Worm (Caenorhabditis elegans) whole organism, early embryonic: Measurements from ENCODE around the gene cdf-1.

Source experiments
- B0310.2 ChIP-seq: sonication (generic microtip); optimal IDR thresholded peaks from 2 replicates; lab custom pipeline; 2016; ENCODE audit warnings: mild to moderate bottlenecking, missing genetic modification characterization, missing compliant biosample characterization
- F13C5.2 ChIP-seq: sonication (generic microtip); optimal IDR thresholded peaks from 2 replicates; lab custom pipeline; 2017; ENCODE audit warnings: mild to moderate bottlenecking, missing genetic modification characterization, inconsistent platforms, missing compliant biosample characterization
- aly-1 ChIP-seq: sonication (generic microtip); optimal IDR thresholded peaks from 2 replicates; lab custom pipeline; 2016; ENCODE audit warnings: missing genetic modification characterization, missing compliant biosample characterization
- ama-1 ChIP-seq: fragments of 150-350 bp; optimal IDR thresholded peaks from 2 replicates; lab custom pipeline; 2014
- ceh-13 ChIP-seq: fragments of 200-800 bp; sonication (Bioruptor generic); optimal IDR thresholded peaks from 2 replicates; lab custom pipeline; 2018; ENCODE audit warnings: mild to moderate bottlenecking, missing genetic modification characterization, missing compliant biosample characterization
- ceh-36 ChIP-seq: sonication (generic microtip); optimal IDR thresholded peaks from 2 replicates; lab custom pipeline; 2016; ENCODE audit warnings: missing genetic modification characterization, inconsistent platforms, missing compliant biosample characterization
- ets-7 ChIP-seq: sonication (generic microtip); optimal IDR thresholded peaks from 2 replicates; lab custom pipeline; 2016; ENCODE audit warnings: missing genotype, missing genetic modification characterization, missing compliant biosample characterization
- flt-1 ChIP-seq: fragments of 200-800 bp; sonication (Bioruptor generic); IDR thresholded peaks from 2 replicates; pipeline ENCODE4 v1.3.6; 2022; ENCODE audit warnings: missing genetic modification characterization, missing compliant biosample characterization
- hmbx-1 ChIP-seq: sonication (generic microtip); optimal IDR thresholded peaks from 2 replicates; lab custom pipeline; 2016; ENCODE audit warnings: mild to moderate bottlenecking, missing genetic modification characterization, missing compliant biosample characterization
- hmg-4 ChIP-seq: fragments of 200-800 bp; sonication (Bioruptor generic); optimal IDR thresholded peaks from 2 replicates; lab custom pipeline; 2018; ENCODE audit warnings: mild to moderate bottlenecking, missing genetic modification characterization, missing compliant biosample characterization
- hnd-1 ChIP-seq: sonication (generic microtip); optimal IDR thresholded peaks from 2 replicates; lab custom pipeline; 2016; ENCODE audit warnings: missing genetic modification characterization, missing compliant biosample characterization
- pes-1 ChIP-seq: fragments of 200-800 bp; sonication (Bioruptor generic); IDR thresholded peaks from 2 replicates; pipeline ENCODE4 v1.3.6; 2022; ENCODE audit warnings: missing genetic modification reagents, missing genetic modification characterization, missing compliant biosample characterization
- scrt-1 ChIP-seq: fragments of 200-800 bp; sonication (Bioruptor generic); IDR thresholded peaks from 2 replicates; pipeline ENCODE4 v1.3.6; 2022; ENCODE audit warnings: missing genetic modification characterization, missing compliant biosample characterization
- sea-1 ChIP-seq: fragments of 200-800 bp; sonication (Bioruptor generic); conservative IDR thresholded peaks from 2 replicates; pipeline ENCODE4 v1.3.6; 2022; ENCODE audit warnings: missing genetic modification characterization, missing compliant biosample characterization
- tbx-11 ChIP-seq: fragments of 200-800 bp; sonication (Bioruptor generic); IDR thresholded peaks from 2 replicates; pipeline ENCODE4 v1.3.6; 2022; ENCODE audit warnings: missing genetic modification characterization, missing compliant biosample characterization
- tbx-37 ChIP-seq: fragments of 200-800 bp; sonication (Bioruptor generic); conservative IDR thresholded peaks from 2 replicates; pipeline ENCODE4 v1.3.6; 2022; ENCODE audit warnings: missing genetic modification reagents, missing genetic modification characterization, missing compliant biosample characterization
- tra-4 ChIP-seq: sonication (generic microtip); optimal IDR thresholded peaks from 2 replicates; lab custom pipeline; 2017; ENCODE audit warnings: missing genetic modification characterization, missing compliant biosample characterization

The cdf-1 gene

ce11 chrX:6499736-6500135, 5.2 kb downstream of the cdf-1 start, which contains the start of gene actl-1:
Gene actl-1 (minus strand): TSS chrX:6499836.
- TF ChIP-seq tbx-37 (no peak), ceh-13 (no peak), pes-1 (GFP tag; lab: Robert Waterston, UW) (no peak), tra-4 (tag; lab: Kevin White, UChicago) (no peak), hmbx-1 (tag; lab: Kevin White, UChicago) (no peak), F13C5.2 (tag; lab: Kevin White, UChicago) (no peak), flt-1 (GFP tag; lab: Robert Waterston, UW) (no peak), hnd-1 (tag; lab: Kevin White, UChicago) (no peak), tbx-11 (GFP tag; lab: Robert Waterston, UW) (no peak), ama-1 (no peak), aly-1 (tag; lab: Kevin White, UChicago) (no peak), scrt-1 (GFP tag; lab: Robert Waterston, UW) (no peak), hmg-4 (GFP tag; lab: Kevin White, UChicago) (no peak)

ce11 chrX:6484780-6485179, 20.2 kb downstream of the cdf-1 start, which contains the start of gene gar-1:
Gene gar-1 (minus strand): TSS chrX:6484880.
- no peak for TF ChIP-seq tbx-37
- no peak for TF ChIP-seq hmg-4 (GFP tag; lab: Kevin White, UChicago)

- TF ChIP-seq flt-1 (GFP tag; lab: Robert Waterston, UW) (no peak), tbx-11 (GFP tag; lab: Robert Waterston, UW) (no peak), ceh-13 (no peak), hmg-4 (GFP tag; lab: Kevin White, UChicago) (no peak), hnd-1 (tag; lab: Kevin White, UChicago) (no peak), pes-1 (GFP tag; lab: Robert Waterston, UW) (no peak), hmbx-1 (tag; lab: Kevin White, UChicago) (no peak)
These were observed 28.4 kb downstream of the cdf-1 start, which contains the start of gene C15B12.1 for ce11 chrX:6476540-6476939. Gene C15B12.1 (plus strand): TSS chrX:6476810.

- no peak for TF ChIP-seq sea-1
- no peak for TF ChIP-seq pes-1 (GFP tag; lab: Robert Waterston, UW)
- no peak for TF ChIP-seq tbx-37
- TF ChIP-seq scrt-1 (GFP tag; lab: Robert Waterston, UW), result no peak
- no peak for TF ChIP-seq flt-1 (GFP tag; lab: Robert Waterston, UW)
- TF ChIP-seq ceh-36, result no peak
- no peak for TF ChIP-seq hnd-1 (tag; lab: Kevin White, UChicago)
- no peak for TF ChIP-seq ama-1
- TF ChIP-seq hmg-4 (GFP tag; lab: Kevin White, UChicago), result no peak
These were observed 31.1 kb downstream of the cdf-1 start, which contains the start of the genes C15B12.4 and C15B12.8 for ce11 chrX:6473698-6474314. Gene C15B12.4 (minus strand): TSS chrX:6473748. Gene C15B12.8 (plus strand): TSS chrX:6474264.

ce11 chrX:6468499-6468898, 36.4 kb downstream of the cdf-1 start, which contains the start of gene C15B12.9:
Gene C15B12.9 (plus strand): TSS chrX:6468799.
- TF ChIP-seq ceh-13 (no peak), hmbx-1 (tag; lab: Kevin White, UChicago) (no peak), hnd-1 (tag; lab: Kevin White, UChicago) (no peak), tbx-11 (GFP tag; lab: Robert Waterston, UW) (no peak), pes-1 (GFP tag; lab: Robert Waterston, UW) (no peak), tra-4 (tag; lab: Kevin White, UChicago) (no peak), hmg-4 (GFP tag; lab: Kevin White, UChicago) (no peak), flt-1 (GFP tag; lab: Robert Waterston, UW) (no peak), ama-1 (no peak), ceh-36 (no peak), tbx-37 (no peak), B0310.2 (tag; lab: Kevin White, UChicago) (no peak), sea-1 (no peak)

ce11 chrX:6467462-6467861, 37.5 kb downstream of the cdf-1 start, which contains the start of gene C15B12.3:
Gene C15B12.3 (minus strand): TSS chrX:6467562.
- TF ChIP-seq ceh-13 (no peak), F13C5.2 (tag; lab: Kevin White, UChicago) (no peak), aly-1 (tag; lab: Kevin White, UChicago) (no peak), ceh-36 (no peak), tbx-11 (GFP tag; lab: Robert Waterston, UW) (no peak), tra-4 (tag; lab: Kevin White, UChicago) (no peak), tbx-37 (no peak), sea-1 (no peak), pes-1 (GFP tag; lab: Robert Waterston, UW) (no peak), hmg-4 (GFP tag; lab: Kevin White, UChicago) (no peak), ama-1 (no peak), hmbx-1 (tag; lab: Kevin White, UChicago) (no peak), flt-1 (GFP tag; lab: Robert Waterston, UW) (no peak), scrt-1 (GFP tag; lab: Robert Waterston, UW) (no peak), hnd-1 (tag; lab: Kevin White, UChicago) (no peak), B0310.2 (tag; lab: Kevin White, UChicago) (no peak), ets-7 (tag; lab: Kevin White, UChicago) (no peak)

ce11 chrX:6462995-6463462, 41.9 kb downstream of the cdf-1 start, which contains the start of gene C15B12.2:
Gene C15B12.2 (plus strand): TSS chrX:6463412.
- no peak for TF ChIP-seq tra-4 (tag; lab: Kevin White, UChicago)
- no peak for TF ChIP-seq ceh-13
- TF ChIP-seq hnd-1 (tag; lab: Kevin White, UChicago), result no peak
- TF ChIP-seq tbx-37, result no peak
- no peak for TF ChIP-seq pes-1 (GFP tag; lab: Robert Waterston, UW)
- TF ChIP-seq hmbx-1 (tag; lab: Kevin White, UChicago), result no peak
- no peak for TF ChIP-seq aly-1 (tag; lab: Kevin White, UChicago)
- TF ChIP-seq scrt-1 (GFP tag; lab: Robert Waterston, UW), result no peak
- no peak for TF ChIP-seq hmg-4 (GFP tag; lab: Kevin White, UChicago)
- no peak for TF ChIP-seq ama-1
- no peak for TF ChIP-seq tbx-11 (GFP tag; lab: Robert Waterston, UW)
- no peak for TF ChIP-seq sea-1
- TF ChIP-seq B0310.2 (tag; lab: Kevin White, UChicago), result no peak
- TF ChIP-seq ets-7 (tag; lab: Kevin White, UChicago), result no peak
- no peak for TF ChIP-seq F13C5.2 (tag; lab: Kevin White, UChicago)
- no peak for TF ChIP-seq ceh-36
- no peak for TF ChIP-seq flt-1 (GFP tag; lab: Robert Waterston, UW)
